Fruit fly (Drosophila melanogaster): ENCODE results near the gene RhoGEF3.

The RhoGEF3 gene

dm6 chr3L:319145-320009 is 42.1 kb downstream of the RhoGEF3 start, which contains the start of gene fwd (continued):
- TF ChIP-seq sug (tag; optimal IDR thresholded peaks at IDR 0.05) (peak; percentile 45), eve (GFP tag; optimal IDR thresholded peaks at IDR 0.05) (no peak), CG30020 (tag; optimal IDR thresholded peaks at IDR 0.05) (peak; percentile 54), sim (GFP tag; IDR thresholded peaks at IDR 0.05) (no peak), CHES-1-like (GFP tag; optimal IDR thresholded peaks at IDR 0.05) (peak; percentile 70), CG15696 (tag; optimal IDR thresholded peaks at IDR 0.05) (no peak), HmgD (GFP tag; optimal IDR thresholded peaks at IDR 0.05) (peak; percentile 85), CG14710 (tag; optimal IDR thresholded peaks at IDR 0.05) (peak; percentile 91), NC2β (GFP tag; optimal IDR thresholded peaks at IDR 0.05) (peak; percentile 27), lmd (GFP tag; IDR thresholded peaks at IDR 0.05) (no peak), dpn (GFP tag; optimal IDR thresholded peaks at IDR 0.05) (peak; percentile 7 to 38), Side (GFP tag; optimal IDR thresholded peaks at IDR 0.05) (peak; percentile 8), CG16813 (GFP tag; IDR thresholded peaks at IDR 0.05; ENCODE audit: partially characterized antibody) (0 out of 3 replicates have a peak, but pooled peaks have one; percentile 22), schlank (tag; optimal IDR thresholded peaks at IDR 0.05) (peak; percentile 17), gsb-n (tag; optimal IDR thresholded peaks at IDR 0.05) (no peak), CG11456 (GFP tag; IDR thresholded peaks at IDR 0.05) (no peak), nmo (GFP tag; optimal IDR thresholded peaks at IDR 0.05) (peak; percentile 67), chif (GFP tag; optimal IDR thresholded peaks at IDR 0.05) (no peak), CG31441 (GFP tag; IDR thresholded peaks at IDR 0.05) (peak; percentile 32; the same call in 1 of the 2 replicates), C15 (GFP tag; IDR thresholded peaks at IDR 0.05) (no peak), Tbp (GFP tag; optimal IDR thresholded peaks at IDR 0.05) (no peak), Atf6 (GFP tag; IDR thresholded peaks at IDR 0.05) (peak; percentile 50), CoRest (tag; optimal IDR thresholded peaks at IDR 0.05) (peak; percentile 39), CG3163 (GFP tag; optimal IDR thresholded peaks at IDR 0.05) (peak; percentile 38), ken (GFP tag; IDR thresholded peaks at IDR 0.05) (no peak; the same call in 2 of the 3 replicates), CG18262 (tag; optimal IDR thresholded peaks at IDR 0.05) (peak; percentile 35), pum (GFP tag; optimal IDR thresholded peaks at IDR 0.05) (no peak), CG17829 (tag; optimal IDR thresholded peaks at IDR 0.05) (peak; percentile 70), org-1 (GFP tag; optimal IDR thresholded peaks at IDR 0.05) (no peak), lbe (GFP tag; optimal IDR thresholded peaks at IDR 0.05) (peak; percentile 24), CG13894 (tag; optimal IDR thresholded peaks at IDR 0.05) (peak; percentile 49), CG8478 (optimal IDR thresholded peaks at IDR 0.05) (peak; percentile 78), sqz (GFP tag; optimal IDR thresholded peaks at IDR 0.05) (peak; percentile 66), CG17912 (GFP tag; optimal IDR thresholded peaks at IDR 0.05) (peak; percentile 6), D (optimal IDR thresholded peaks at IDR 0.05) (peak; percentile 96), D (GFP tag; optimal IDR thresholded peaks at IDR 0.05) (peak; percentile 62), CG15601 (tag; optimal IDR thresholded peaks at IDR 0.05) (peak; percentile 52), Myb (GFP tag; optimal IDR thresholded peaks at IDR 0.05) (peak; percentile 98), Med (GFP tag) (peak; percentile 84), so (GFP tag; IDR thresholded peaks at IDR 0.05) (no peak), CG4282 (GFP tag; optimal IDR thresholded peaks at IDR 0.05) (peak; percentile 63), D19B (GFP tag; optimal IDR thresholded peaks at IDR 0.05) (peak; percentile 71), Dll (GFP tag; IDR thresholded peaks at IDR 0.05; ENCODE audit: partially characterized antibody) (peak; percentile 41; the same call in 2 of the 4 replicates), CG7271 (tag; optimal IDR thresholded peaks at IDR 0.05) (peak; percentile 77), Hmr (GFP tag; optimal IDR thresholded peaks at IDR 0.05) (peak; percentile 77), CG4404 (GFP tag; IDR thresholded peaks at IDR 0.05) (no peak), sc (optimal IDR thresholded peaks at IDR 0.05) (no peak), sc (GFP tag; optimal IDR thresholded peaks at IDR 0.05) (no peak), Antp (GFP tag; optimal IDR thresholded peaks at IDR 0.05) (no peak), zen2 (GFP tag; IDR thresholded peaks at IDR 0.05; ENCODE audit: partially characterized antibody) (no peak)

All from whole organism, embryonic.